Worm (Caenorhabditis elegans) whole organism, young adult: ENCODE measurements around the gene F16B3.3.

ENCODE experiments used
- C17E4.6 ChIP-seq: fragments of 200-800 bp; sonication (Bioruptor generic); IDR thresholded peaks from 2 replicates; pipeline ENCODE4 v1.3.6; 2022; ENCODE audit warnings: missing genetic modification reagents, missing genetic modification characterization, missing compliant biosample characterization
- F49E8.2 ChIP-seq: sonication (generic microtip); optimal IDR thresholded peaks from 3 replicates; lab custom pipeline; 2017; ENCODE audit warnings: missing genetic modification characterization, mild to moderate bottlenecking, missing compliant biosample characterization, antibody characterized with exemption, moderate library complexity; ENCODE audit not compliant: insufficient read depth
- T07F8.4 ChIP-seq: sonication (generic microtip); optimal IDR thresholded peaks from 2 replicates; lab custom pipeline; 2016; ENCODE audit warnings: mild to moderate bottlenecking, missing genetic modification characterization, moderate library complexity, missing compliant biosample characterization
- Y53F4B.3 ChIP-seq: fragments of 200-800 bp; sonication (Bioruptor generic); IDR thresholded peaks from 2 replicates; pipeline ENCODE4 v1.3.6; 2022; ENCODE audit warnings: missing genetic modification reagents, missing genetic modification characterization, missing compliant biosample characterization
- Y53G8AR.9 ChIP-seq: fragments of 200-800 bp; sonication (Bioruptor generic); conservative IDR thresholded peaks from 2 replicates; pipeline ENCODE4 v1.3.6; 2022; ENCODE audit warnings: missing genetic modification reagents, missing genetic modification characterization, missing compliant biosample characterization
- Y67H2A.10 ChIP-seq: fragments of 200-800 bp; sonication (Bioruptor generic); conservative IDR thresholded peaks from 2 replicates; pipeline ENCODE4 v1.3.6; 2022; ENCODE audit warnings: missing genetic modification reagents, missing genetic modification characterization, missing compliant biosample characterization
- Y79H2A.3 ChIP-seq: fragments of 200-800 bp; sonication (Bioruptor generic); conservative IDR thresholded peaks from 2 replicates; pipeline ENCODE4 v1.3.6; 2022; ENCODE audit warnings: missing genetic modification reagents, missing genetic modification characterization, missing compliant biosample characterization
- aptf-2 ChIP-seq: fragments of 200-800 bp; sonication (Bioruptor generic); conservative IDR thresholded peaks from 2 replicates; pipeline ENCODE4 v1.3.6; 2022; ENCODE audit warnings: missing genetic modification reagents, missing genetic modification characterization, missing compliant biosample characterization
- atf-7 ChIP-seq: sonication (generic microtip); optimal IDR thresholded peaks from 2 replicates; lab custom pipeline; 2017; ENCODE audit warnings: mild to moderate bottlenecking, missing genetic modification characterization, missing compliant biosample characterization
- attf-3 ChIP-seq: fragments of 200-800 bp; sonication (Bioruptor generic); conservative IDR thresholded peaks from 2 replicates; pipeline ENCODE4 v1.3.6; 2022; ENCODE audit warnings: missing genetic modification reagents, missing genetic modification characterization, missing compliant biosample characterization
- attf-6 ChIP-seq: fragments of 200-800 bp; sonication (Bioruptor generic); IDR thresholded peaks from 2 replicates; pipeline ENCODE4 v1.3.6; 2022; ENCODE audit warnings: missing genetic modification reagents, missing genetic modification characterization, missing compliant biosample characterization
- bed-2 ChIP-seq: fragments of 200-800 bp; sonication (Bioruptor generic); IDR thresholded peaks from 2 replicates; pipeline ENCODE4 v1.3.6; 2022; ENCODE audit warnings: missing genetic modification reagents, missing genetic modification characterization, missing compliant biosample characterization
- ceh-100 ChIP-seq: fragments of 200-800 bp; sonication (Bioruptor generic); IDR thresholded peaks from 2 replicates; pipeline ENCODE4 v1.3.6; 2022; ENCODE audit warnings: missing genetic modification reagents, missing genetic modification characterization, missing compliant biosample characterization
- ceh-40 ChIP-seq: fragments of 200-800 bp; sonication (Bioruptor generic); IDR thresholded peaks from 2 replicates; pipeline ENCODE4 v1.3.6; 2022; ENCODE audit warnings: missing genetic modification characterization, missing compliant biosample characterization
- ceh-58 ChIP-seq: fragments of 200-800 bp; sonication (Bioruptor generic); IDR thresholded peaks from 2 replicates; pipeline ENCODE4 v1.3.6; 2022; ENCODE audit warnings: missing genetic modification characterization, missing compliant biosample characterization
- die-1 ChIP-seq: sonication (generic microtip); optimal IDR thresholded peaks from 2 replicates; lab custom pipeline; 2016; ENCODE audit warnings: missing genotype, mild to moderate bottlenecking, missing genetic modification characterization, missing compliant biosample characterization
- hmg-1.2 ChIP-seq: fragments of 200-800 bp; sonication (Bioruptor generic); IDR thresholded peaks from 2 replicates; pipeline ENCODE4 v1.3.6; 2022; ENCODE audit warnings: missing genetic modification reagents, missing genetic modification characterization, missing compliant biosample characterization
- hmg-20 ChIP-seq: fragments of 200-800 bp; sonication (Bioruptor generic); IDR thresholded peaks from 2 replicates; pipeline ENCODE4 v1.3.6; 2022; ENCODE audit warnings: missing genetic modification reagents, missing genetic modification characterization, missing compliant biosample characterization
- hsf-1 ChIP-seq: fragments of 200-800 bp; sonication (Bioruptor generic); IDR thresholded peaks from 2 replicates; pipeline ENCODE4 v1.3.6; 2022; ENCODE audit warnings: missing genetic modification reagents, missing genetic modification characterization, missing compliant biosample characterization
- lag-1 ChIP-seq: fragments of 200-800 bp; sonication (Bioruptor generic); IDR thresholded peaks from 2 replicates; pipeline ENCODE4 v1.3.6; 2022; ENCODE audit warnings: missing genetic modification reagents, missing genetic modification characterization, missing compliant biosample characterization
- let-526 ChIP-seq: fragments of 200-800 bp; sonication (Bioruptor generic); IDR thresholded peaks from 2 replicates; pipeline ENCODE4 v1.3.6; 2022; ENCODE audit warnings: missing genetic modification reagents, missing genetic modification characterization, missing compliant biosample characterization
- let-607 ChIP-seq, 2 experiments: fragments of 200-800 bp in 1 of 2; sonication (Bioruptor generic) in 1 of 2; sonication (generic microtip) in 1 of 2; optimal IDR thresholded peaks; 2 replicates each; lab custom pipeline; 2016 to 2018; ENCODE audit warnings: mild to moderate bottlenecking in 2 of 2, missing compliant biosample characterization in 2 of 2, missing genetic modification characterization in 2 of 2, moderate library complexity in 2 of 2, missing genotype in 1 of 2
- lin-40 ChIP-seq: sonication (generic microtip); optimal IDR thresholded peaks from 2 replicates; lab custom pipeline; 2016; ENCODE audit warnings: missing genetic modification characterization, mild to moderate bottlenecking, missing compliant biosample characterization, missing genotype, missing genetic modification reagents
- lin-54 ChIP-seq: fragments of 200-800 bp; sonication (Bioruptor generic); optimal IDR thresholded peaks from 2 replicates; lab custom pipeline; 2018; ENCODE audit warnings: mild to moderate bottlenecking, missing genetic modification characterization, missing compliant biosample characterization
- lsl-1 ChIP-seq: fragments of 200-800 bp; sonication (Bioruptor generic); optimal IDR thresholded peaks from 2 replicates; lab custom pipeline; 2018; ENCODE audit warnings: mild to moderate bottlenecking, missing genetic modification characterization, moderate library complexity, missing compliant biosample characterization
- madf-3 ChIP-seq: fragments of 200-800 bp; sonication (Bioruptor generic); IDR thresholded peaks from 2 replicates; pipeline ENCODE4 v1.3.6; 2022; ENCODE audit warnings: missing genetic modification reagents, missing genetic modification characterization, missing compliant biosample characterization
- mel-28 ChIP-seq: sonication (generic microtip); optimal IDR thresholded peaks from 2 replicates; lab custom pipeline; 2016; ENCODE audit warnings: borderline replicate concordance, mild to moderate bottlenecking, missing genetic modification characterization, missing compliant biosample characterization
- mxl-1 ChIP-seq: sonication (generic microtip); optimal IDR thresholded peaks from 2 replicates; lab custom pipeline; 2016; ENCODE audit warnings: missing genetic modification characterization, missing compliant biosample characterization
- nfya-2 ChIP-seq: fragments of 200-800 bp; sonication (Bioruptor generic); IDR thresholded peaks from 2 replicates; pipeline ENCODE4 v1.3.6; 2022; ENCODE audit warnings: missing genetic modification reagents, missing genetic modification characterization, missing compliant biosample characterization
- nfyb-1 ChIP-seq: fragments of 200-800 bp; sonication (Bioruptor generic); IDR thresholded peaks from 2 replicates; pipeline ENCODE4 v1.3.6; 2022; ENCODE audit warnings: missing genetic modification reagents, missing genetic modification characterization, missing compliant biosample characterization
- nhr-27 ChIP-seq: fragments of 200-800 bp; sonication (Bioruptor generic); optimal IDR thresholded peaks from 2 replicates; lab custom pipeline; 2018; ENCODE audit warnings: mild to moderate bottlenecking, missing genetic modification characterization, moderate library complexity, missing compliant biosample characterization
- nhr-80 ChIP-seq: sonication (generic microtip); optimal IDR thresholded peaks from 2 replicates; lab custom pipeline; 2016; ENCODE audit warnings: missing genetic modification characterization, missing compliant biosample characterization
- nhr-90 ChIP-seq: sonication (generic microtip); optimal IDR thresholded peaks from 2 replicates; lab custom pipeline; 2016; ENCODE audit warnings: missing genotype, mild to moderate bottlenecking, missing genetic modification characterization, missing compliant biosample characterization
- pbrm-1 ChIP-seq: fragments of 200-800 bp; sonication (Bioruptor generic); IDR thresholded peaks from 2 replicates; pipeline ENCODE4 v1.3.6; 2022; ENCODE audit warnings: missing genetic modification reagents, missing genetic modification characterization, missing compliant biosample characterization
- rec-8 ChIP-seq, 2 experiments: sonication (generic microtip); optimal IDR thresholded peaks; 2 replicates each; lab custom pipeline; 2016; ENCODE audit warnings: mild to moderate bottlenecking in 2 of 2, missing genetic modification characterization in 2 of 2, missing genetic modification reagents in 2 of 2, missing genotype in 2 of 2, missing biosample characterization in 1 of 2, missing compliant biosample characterization in 1 of 2, moderate library complexity in 1 of 2
- repo-1 ChIP-seq: sonication (generic microtip); optimal IDR thresholded peaks from 2 replicates; lab custom pipeline; 2017; ENCODE audit warnings: mild to moderate bottlenecking, missing genetic modification characterization, missing compliant biosample characterization
- rpc-1 ChIP-seq, 2 experiments: fragments of 150-350 bp in 1 of 2; sonication (generic microtip) in 1 of 2; optimal IDR thresholded peaks; 2 replicates each; lab custom pipeline; 2014 to 2018; ENCODE audit warnings: missing biosample characterization in 1 of 2, missing genetic modification characterization in 1 of 2, missing genetic modification reagents in 1 of 2, missing genotype in 1 of 2
- sea-2 ChIP-seq: fragments of 200-800 bp; sonication (Bioruptor generic); IDR thresholded peaks from 2 replicates; pipeline ENCODE4 v1.3.6; 2022; ENCODE audit warnings: missing genetic modification characterization, missing compliant biosample characterization
- snpc-1.1 ChIP-seq: sonication (generic microtip); optimal IDR thresholded peaks from 2 replicates; lab custom pipeline; 2017; ENCODE audit warnings: missing genetic modification characterization, mild to moderate bottlenecking, missing compliant biosample characterization, antibody characterized with exemption, moderate library complexity, missing genotype, missing genetic modification reagents; ENCODE audit not compliant: insufficient read depth
- snpc-1.3 ChIP-seq: sonication (generic microtip); optimal IDR thresholded peaks from 2 replicates; lab custom pipeline; 2017; ENCODE audit warnings: missing genetic modification characterization, mild to moderate bottlenecking, missing compliant biosample characterization, antibody characterized with exemption, moderate library complexity, missing genotype, missing genetic modification reagents; ENCODE audit not compliant: insufficient read depth
- snpc-3.4 ChIP-seq: sonication (generic microtip); optimal IDR thresholded peaks from 2 replicates; lab custom pipeline; 2017; ENCODE audit warnings: missing genetic modification characterization, mild to moderate bottlenecking, missing compliant biosample characterization, antibody characterized with exemption, moderate library complexity, missing genotype, missing genetic modification reagents
- unc-62 ChIP-seq: fragments of 150-350 bp; optimal IDR thresholded peaks from 2 replicates; lab custom pipeline; 2014; ENCODE audit warnings: missing biosample characterization, missing genetic modification reagents, missing genetic modification characterization
- zim-3 ChIP-seq: sonication (generic microtip); optimal IDR thresholded peaks from 2 replicates; lab custom pipeline; 2017; ENCODE audit warnings: mild to moderate bottlenecking, missing genetic modification characterization, moderate library complexity, missing compliant biosample characterization
- ztf-6 ChIP-seq: fragments of 200-800 bp; sonication (Bioruptor generic); IDR thresholded peaks from 2 replicates; pipeline ENCODE4 v1.3.6; 2022; ENCODE audit warnings: missing genetic modification reagents, missing genetic modification characterization, missing compliant biosample characterization

F16B3.3 gene

ce11 chrV:1277926-1278325 lies 39.8 kb downstream of the F16B3.3 start:
- TF ChIP-seq rec-8 (tag; optimal IDR thresholded peaks at IDR 0.05; lab: Kevin White, UChicago) (no peak), nfya-2 (GFP tag; lab: Robert Waterston, UW) (no peak)

- no peak for TF ChIP-seq attf-3 (GFP tag; lab: Robert Waterston, UW)
- TF ChIP-seq bed-2: no peak
- no peak for TF ChIP-seq hsf-1
- no peak for TF ChIP-seq attf-6 (GFP tag; lab: Robert Waterston, UW)
- TF ChIP-seq T07F8.4 (tag; lab: Kevin White, UChicago): no peak
- TF ChIP-seq ztf-6 (GFP tag; lab: Robert Waterston, UW): no peak
- TF ChIP-seq die-1: no peak
- no peak for TF ChIP-seq Y53G8AR.9 (GFP tag; lab: Robert Waterston, UW)
- TF ChIP-seq Y67H2A.10 (GFP tag; lab: Robert Waterston, UW): no peak
- no peak for TF ChIP-seq let-607 (tag; optimal IDR thresholded peaks at IDR 0.05; lab: Kevin White, UChicago)
- no peak for TF ChIP-seq C17E4.6 (GFP tag; lab: Robert Waterston, UW)
- no peak for TF ChIP-seq nhr-90
- no peak for TF ChIP-seq lsl-1
- no peak for TF ChIP-seq hmg-20
- no peak for TF ChIP-seq ceh-100 (GFP tag; lab: Robert Waterston, UW)
- TF ChIP-seq Y53F4B.3 (GFP tag; lab: Robert Waterston, UW): no peak
- no peak for TF ChIP-seq nhr-27 (tag; lab: Kevin White, UChicago)
Measured at ce11 chrV:1275924-1276323, 41.8 kb downstream of the F16B3.3 start, which contains the start of gene Y75B7B.2. Y75B7B.2 (minus strand) TSS chrV:1276024.

- TF ChIP-seq pbrm-1 (GFP tag; lab: Robert Waterston, UW): no peak
- no peak for TF ChIP-seq unc-62 (GFP tag; lab: Kevin White, UChicago)
- no peak for TF ChIP-seq snpc-3.4 (tag; lab: Kevin White, UChicago)
- no peak for TF ChIP-seq rpc-1 (optimal IDR thresholded peaks at IDR 0.05; lab: Kevin White, UChicago)
- no peak for TF ChIP-seq rpc-1 (tag; optimal IDR thresholded peaks at IDR 0.05; lab: Kevin White, UChicago)
- TF ChIP-seq lin-54: no peak
- no peak for TF ChIP-seq snpc-1.1 (tag; lab: Kevin White, UChicago)
- no peak for TF ChIP-seq sea-2 (GFP tag; lab: Robert Waterston, UW)
- TF ChIP-seq madf-3 (GFP tag; lab: Robert Waterston, UW): no peak
- TF ChIP-seq nfyb-1: no peak
- TF ChIP-seq let-526: no peak
- TF ChIP-seq nhr-80: no peak
- TF ChIP-seq mxl-1 (tag; lab: Kevin White, UChicago): no peak
- no peak for TF ChIP-seq Y79H2A.3 (GFP tag; lab: Robert Waterston, UW)
- TF ChIP-seq, all 124 proteins: peak for 0
Measured at ce11 chrV:1270611-1271010, 47.1 kb downstream of the F16B3.3 start, which contains the start of gene Y75B7B.1. Y75B7B.1 (plus strand) TSS chrV:1270911.

- TF ChIP-seq lin-40 (tag; lab: Kevin White, UChicago): no peak
- TF ChIP-seq snpc-1.3 (tag; lab: Kevin White, UChicago): no peak
- no peak for TF ChIP-seq aptf-2
- TF ChIP-seq F49E8.2 (tag; lab: Kevin White, UChicago): no peak
- no peak for TF ChIP-seq mxl-1 (tag; lab: Kevin White, UChicago)
- no peak for TF ChIP-seq repo-1
- no peak for TF ChIP-seq let-526
- TF ChIP-seq die-1: no peak
- TF ChIP-seq hmg-1.2: no peak
- no peak for TF ChIP-seq mel-28
- TF ChIP-seq zim-3 (tag; lab: Kevin White, UChicago): no peak
- no peak for TF ChIP-seq ceh-40 (GFP tag; lab: Robert Waterston, UW)
- no peak for TF ChIP-seq atf-7 (tag; lab: Kevin White, UChicago)
- no peak for TF ChIP-seq lag-1
- no peak for TF ChIP-seq Y79H2A.3 (GFP tag; lab: Robert Waterston, UW)
- no peak for TF ChIP-seq ceh-58
Measured at ce11 chrV:1266540-1266939, 51.2 kb downstream of the F16B3.3 start.
